Worm (Caenorhabditis elegans): ENCODE results near the gene F22B7.3.

- TF ChIP-seq T22C8.4 (GFP tag; IDR thresholded peaks at IDR 0.05) = peak; percentile 26; the same call in 1 of the 2 replicates
- TF ChIP-seq ztf-29 (GFP tag; IDR thresholded peaks at IDR 0.05) = no peak
- no peak for TF ChIP-seq tab-1 (GFP tag; IDR thresholded peaks at IDR 0.05)
- TF ChIP-seq flt-1 (GFP tag; IDR thresholded peaks at IDR 0.05) = no peak
Measured at ce11 chrIII:8618412-8618960, 30.2 kb upstream of the F22B7.3 start, which contains the start of gene C13G5.2.
